Fruit fly (Drosophila melanogaster) whole organism, prepupa: ENCODE results near the gene CG14448.
A peak's percentile ranks its signal among the peaks of the same experiment; 100 is the strongest.

Experiments used
- Blimp-1 ChIP-seq: fragments of 200-800 bp; sonication (Bioruptor generic); optimal IDR thresholded peaks from 3 replicates; lab custom pipeline; 2017; ENCODE audit warnings: missing biosample characterization, missing genetic modification characterization, mild to moderate bottlenecking, moderate library complexity, missing genetic modification reagents
- CG10631 ChIP-seq: fragments of 200-800 bp; sonication (Bioruptor generic); optimal IDR thresholded peaks from 2 replicates; lab custom pipeline; 2016; ENCODE audit warnings: missing biosample characterization, missing genetic modification characterization
- CG10669 ChIP-seq: fragments of 200-800 bp; sonication (Bioruptor generic); optimal IDR thresholded peaks from 3 replicates; lab custom pipeline; 2018; ENCODE audit warnings: missing biosample characterization, mild to moderate bottlenecking, missing genetic modification characterization, moderate library complexity
- CG11294 ChIP-seq: fragments of 200-800 bp; sonication (Bioruptor generic); IDR thresholded peaks from 2 replicates; pipeline ENCODE4 v1.3.6; 2022; ENCODE audit warnings: missing biosample characterization, missing genetic modification characterization
- CG11902 ChIP-seq: fragments of 200-800 bp; sonication (Bioruptor generic); optimal IDR thresholded peaks from 3 replicates; lab custom pipeline; 2016; ENCODE audit warnings: missing biosample characterization, missing genetic modification characterization
- CG15336 ChIP-seq: fragments of 200-800 bp; sonication (Bioruptor generic); IDR thresholded peaks from 2 replicates; pipeline ENCODE4 v1.3.6; 2022; ENCODE audit warnings: missing biosample characterization, missing genetic modification characterization
- CG1621 ChIP-seq: fragments of 200-800 bp; sonication (Bioruptor generic); optimal IDR thresholded peaks from 3 replicates; lab custom pipeline; 2018; ENCODE audit warnings: missing biosample characterization, mild to moderate bottlenecking, missing genetic modification characterization
- CG16779 ChIP-seq: fragments of 200-800 bp; sonication (Bioruptor generic); optimal IDR thresholded peaks from 3 replicates; lab custom pipeline; 2017; ENCODE audit warnings: missing biosample characterization, mild to moderate bottlenecking, missing genetic modification characterization
- CG3032 ChIP-seq: fragments of 200-800 bp; optimal IDR thresholded peaks from 2 replicates; lab custom pipeline; 2019; ENCODE audit warnings: missing biosample characterization, mild to moderate bottlenecking, missing genetic modification characterization, moderate library complexity
- CG31627 ChIP-seq: fragments of 200-800 bp; sonication (Bioruptor generic); optimal IDR thresholded peaks from 3 replicates; lab custom pipeline; 2016; ENCODE audit warnings: missing biosample characterization, missing genetic modification characterization
- CG32006 ChIP-seq: fragments of 200-800 bp; sonication (Bioruptor generic); optimal IDR thresholded peaks from 3 replicates; lab custom pipeline; 2017; ENCODE audit warnings: missing biosample characterization, mild to moderate bottlenecking, missing genetic modification characterization
- CG34406 ChIP-seq: fragments of 200-800 bp; sonication (Bioruptor generic); optimal IDR thresholded peaks from 3 replicates; lab custom pipeline; 2016; ENCODE audit warnings: missing biosample characterization, missing genetic modification characterization
- CG3919 ChIP-seq: fragments of 200-800 bp; sonication (Bioruptor generic); optimal IDR thresholded peaks from 3 replicates; lab custom pipeline; 2016; ENCODE audit warnings: missing biosample characterization, missing genetic modification characterization
- CG4318 ChIP-seq: fragments of 200-800 bp; sonication (Bioruptor generic); optimal IDR thresholded peaks from 3 replicates; lab custom pipeline; 2017; ENCODE audit warnings: missing biosample characterization, mild to moderate bottlenecking, missing genetic modification characterization
- CG6163 ChIP-seq: fragments of 200-800 bp; sonication (Bioruptor generic); IDR thresholded peaks from 3 replicates; pipeline ENCODE4 v1.3.6; 2022; ENCODE audit warnings: missing biosample characterization, missing genetic modification characterization
- CG6276 ChIP-seq: fragments of 200-800 bp; sonication (Bioruptor generic); optimal IDR thresholded peaks from 2 replicates; lab custom pipeline; 2017; ENCODE audit warnings: missing biosample characterization, mild to moderate bottlenecking, missing genetic modification characterization
- CG6808 ChIP-seq: fragments of 200-800 bp; sonication (Bioruptor generic); optimal IDR thresholded peaks from 3 replicates; lab custom pipeline; 2017; ENCODE audit warnings: missing biosample characterization, missing genetic modification characterization, mild to moderate bottlenecking, moderate library complexity, missing genetic modification reagents
- CG6854 ChIP-seq: fragments of 200-800 bp; sonication (Bioruptor generic); optimal IDR thresholded peaks from 2 replicates; lab custom pipeline; 2017; ENCODE audit warnings: missing biosample characterization, mild to moderate bottlenecking, missing genetic modification characterization
- CG7368 ChIP-seq: fragments of 200-800 bp; sonication (Bioruptor generic); optimal IDR thresholded peaks from 3 replicates; lab custom pipeline; 2016; ENCODE audit warnings: missing biosample characterization, missing genetic modification characterization
- CG8119 ChIP-seq: fragments of 200-800 bp; sonication (Bioruptor generic); IDR thresholded peaks from 3 replicates; pipeline ENCODE4 v1.3.6; 2022; ENCODE audit warnings: missing biosample characterization, missing genetic modification characterization
- CG8319 ChIP-seq: fragments of 200-800 bp; sonication (Bioruptor generic); optimal IDR thresholded peaks from 3 replicates; lab custom pipeline; 2016; ENCODE audit warnings: missing biosample characterization, missing genetic modification characterization
- CG8632 ChIP-seq: fragments of 200-800 bp; sonication (Bioruptor generic); optimal IDR thresholded peaks from 3 replicates; lab custom pipeline; 2016; ENCODE audit warnings: missing biosample characterization, missing genetic modification characterization
- Eip75B ChIP-seq: fragments of 200-800 bp; sonication (Bioruptor generic); optimal IDR thresholded peaks from 3 replicates; lab custom pipeline; 2016; ENCODE audit warnings: missing biosample characterization, missing genetic modification characterization
- Eip78C ChIP-seq: fragments of 200-800 bp; sonication (Bioruptor generic); peaks from one replicate; lab custom pipeline; 2016; ENCODE audit warnings: missing biosample characterization, missing genetic modification characterization
- Ets21C ChIP-seq: fragments of 200-800 bp; sonication (Bioruptor generic); optimal IDR thresholded peaks from 3 replicates; lab custom pipeline; 2016; ENCODE audit warnings: missing biosample characterization, missing genetic modification characterization
- Gug ChIP-seq: fragments of 200-800 bp; sonication (Bioruptor generic); IDR thresholded peaks from 2 replicates; pipeline ENCODE4 v1.3.6; 2022; ENCODE audit warnings: missing biosample characterization, missing genetic modification characterization
- Hr39 ChIP-seq: fragments of 200-800 bp; sonication (Bioruptor generic); optimal IDR thresholded peaks from 2 replicates; lab custom pipeline; 2016; ENCODE audit warnings: missing biosample characterization, missing genetic modification characterization
- Hr4 ChIP-seq: fragments of 200-800 bp; sonication (Bioruptor generic); optimal IDR thresholded peaks from 3 replicates; lab custom pipeline; 2016; ENCODE audit warnings: missing biosample characterization, missing genetic modification characterization
- Lpt ChIP-seq: fragments of 200-800 bp; sonication (Bioruptor generic); optimal IDR thresholded peaks from 3 replicates; lab custom pipeline; 2016; ENCODE audit warnings: missing biosample characterization, missing genetic modification characterization
- Met ChIP-seq: fragments of 200-800 bp; sonication (Bioruptor generic); optimal IDR thresholded peaks from 3 replicates; lab custom pipeline; 2016; ENCODE audit warnings: missing biosample characterization, missing genetic modification characterization
- acj6 ChIP-seq: fragments of 200-800 bp; sonication (Bioruptor generic); optimal IDR thresholded peaks from 3 replicates; lab custom pipeline; 2016; ENCODE audit warnings: missing biosample characterization, missing genetic modification characterization
- dac ChIP-seq: fragments of 200-800 bp; sonication (Bioruptor generic); optimal IDR thresholded peaks from 2 replicates; lab custom pipeline; 2017; ENCODE audit warnings: missing biosample characterization, mild to moderate bottlenecking, missing genetic modification characterization
- dsx ChIP-seq: fragments of 200-800 bp; optimal IDR thresholded peaks from 3 replicates; lab custom pipeline; 2019; ENCODE audit warnings: missing biosample characterization, mild to moderate bottlenecking, missing genetic modification characterization, moderate library complexity; ENCODE audit not compliant: poor library complexity, severe bottlenecking
- eg ChIP-seq: fragments of 200-800 bp; sonication (Bioruptor generic); IDR thresholded peaks from 3 replicates; pipeline ENCODE4 v1.3.6; 2022; ENCODE audit warnings: missing biosample characterization, missing genetic modification characterization
- esn ChIP-seq: fragments of 200-800 bp; sonication (Bioruptor generic); optimal IDR thresholded peaks from 2 replicates; lab custom pipeline; 2016; ENCODE audit warnings: missing biosample characterization, mild to moderate bottlenecking, missing genetic modification characterization, moderate library complexity
- fd59A ChIP-seq: fragments of 200-800 bp; sonication (Bioruptor generic); optimal IDR thresholded peaks from 2 replicates; lab custom pipeline; 2017; ENCODE audit warnings: missing biosample characterization, mild to moderate bottlenecking, missing genetic modification characterization, missing genetic modification reagents
- fd85E ChIP-seq: fragments of 200-800 bp; sonication (Bioruptor generic); optimal IDR thresholded peaks from 3 replicates; lab custom pipeline; 2016; ENCODE audit warnings: missing biosample characterization, missing genetic modification characterization
- fkh ChIP-seq: fragments of 200-800 bp; sonication (Bioruptor generic); optimal IDR thresholded peaks from 3 replicates; lab custom pipeline; 2017; ENCODE audit warnings: missing biosample characterization, mild to moderate bottlenecking, missing genetic modification characterization, moderate library complexity
- net ChIP-seq: fragments of 200-800 bp; sonication (Bioruptor generic); optimal IDR thresholded peaks from 3 replicates; lab custom pipeline; 2016; ENCODE audit warnings: missing biosample characterization, missing genetic modification characterization
- salr ChIP-seq, 2 experiments: fragments of 200-800 bp; sonication (Bioruptor generic); optimal IDR thresholded peaks; 3 replicates each; lab custom pipeline; 2016 to 2018; ENCODE audit warnings: missing biosample characterization in 2 of 2, missing genetic modification characterization in 2 of 2, mild to moderate bottlenecking in 1 of 2
- ss ChIP-seq, 2 experiments: fragments of 200-800 bp; sonication (Bioruptor generic); optimal IDR thresholded peaks; 2 replicates in 1 of 2; 3 replicates in 1 of 2; lab custom pipeline; 2017 to 2018; ENCODE audit warnings: mild to moderate bottlenecking in 2 of 2, missing biosample characterization in 2 of 2, missing genetic modification characterization in 2 of 2, moderate library complexity in 1 of 2
- svp ChIP-seq: fragments of 200-800 bp; sonication (Bioruptor generic); peaks from one replicate; lab custom pipeline; 2016; ENCODE audit warnings: missing biosample characterization, missing genetic modification characterization

The CG14448 gene

DNA sequence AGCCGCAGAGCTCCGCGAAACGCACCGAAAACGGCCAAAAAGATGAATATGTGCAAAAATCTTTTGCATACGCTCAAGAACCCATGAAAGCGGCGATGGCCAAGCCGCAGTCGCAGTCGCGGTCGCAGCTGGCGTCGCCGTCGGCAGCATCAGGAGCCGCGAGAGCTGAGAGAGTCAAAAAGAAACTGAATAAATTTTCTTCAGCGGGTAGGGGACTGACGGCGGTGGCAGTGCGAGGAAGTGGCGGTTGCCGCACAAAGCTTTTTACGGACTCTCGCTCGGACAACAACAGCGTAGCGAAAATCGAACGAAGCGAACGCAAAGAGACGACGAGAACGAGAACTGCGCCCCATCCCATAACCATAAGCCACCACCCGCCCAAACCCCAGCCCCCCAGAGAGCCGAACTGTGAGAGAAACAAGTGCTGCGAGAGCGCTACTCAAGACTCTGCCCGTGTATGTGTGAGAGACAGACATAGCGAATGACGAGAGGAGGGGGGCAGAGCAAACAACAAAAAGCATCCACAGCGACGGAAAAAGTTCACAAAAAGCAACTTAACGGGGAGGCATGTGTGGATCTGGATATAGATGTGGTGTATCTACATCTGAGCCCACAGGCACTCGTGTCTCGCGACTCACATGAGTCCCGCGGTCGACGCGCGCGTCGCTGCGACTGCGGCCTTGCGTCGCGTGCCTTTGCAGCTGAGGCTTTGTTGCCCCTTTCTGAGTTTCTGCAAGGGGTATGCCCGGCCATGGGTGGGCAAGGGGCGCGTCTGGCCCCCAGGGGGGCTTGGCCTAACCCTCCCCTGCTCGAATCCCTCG lies 47.1 kb downstream of the CG14448 start, which contains the start of gene jim (continued):
- TF ChIP-seq CG8119 (peak; percentile 60; the same call in 2 of the 3 replicates), Lpt (peak; percentile 87), CG11902 (GFP tag; lab: Kevin White, UChicago) (no peak), CG8319 (GFP tag; lab: Kevin White, UChicago) (no peak), CG8632 (GFP tag; lab: Kevin White, UChicago) (peak; percentile 42), CG4318 (GFP tag; lab: Kevin White, UChicago) (no peak), fd59A (GFP tag; lab: Kevin White, UChicago) (no peak), ss (GFP tag; optimal IDR thresholded peaks at IDR 0.05; lab: Kevin White, UChicago) (peak; percentile 79 to 84), acj6 (GFP tag; lab: Kevin White, UChicago) (no peak), Ets21C (GFP tag; lab: Kevin White, UChicago) (no peak), CG7368 (GFP tag; lab: Kevin White, UChicago) (peak; percentile 51), CG10669 (GFP tag; lab: Kevin White, UChicago) (peak; percentile 5), esn (GFP tag; lab: Kevin White, UChicago) (peak; percentile 27), CG31627 (GFP tag; lab: Kevin White, UChicago) (no peak), Eip78C (GFP tag; lab: Kevin White, UChicago) (peak; percentile 86), Hr39 (GFP tag; lab: Kevin White, UChicago) (no peak), Met (GFP tag; lab: Kevin White, UChicago) (no peak), eg (GFP tag; lab: Robert Waterston, UW) (peak; percentile 62; the same call in 2 of the 3 replicates), CG16779 (peak; percentile 68), CG32006 (peak; percentile 56), Hr4 (no peak), Gug (no peak; the same call in 1 of the 2 replicates), Eip75B (GFP tag; lab: Kevin White, UChicago) (peak; percentile 5), net (peak; percentile 16), dac (GFP tag; lab: Kevin White, UChicago) (peak; percentile 33), CG15336 (GFP tag; lab: Robert Waterston, UW) (peak; percentile 58), Blimp-1 (peak; percentile 41), CG3919 (GFP tag; lab: Kevin White, UChicago) (peak; percentile 62), CG1621 (tag; lab: Kevin White, UChicago) (peak; percentile 71), CG34406 (GFP tag; lab: Kevin White, UChicago) (peak; percentile 2), CG3032 (tag; lab: Kevin White, UChicago) (peak; percentile 37)

DNA sequence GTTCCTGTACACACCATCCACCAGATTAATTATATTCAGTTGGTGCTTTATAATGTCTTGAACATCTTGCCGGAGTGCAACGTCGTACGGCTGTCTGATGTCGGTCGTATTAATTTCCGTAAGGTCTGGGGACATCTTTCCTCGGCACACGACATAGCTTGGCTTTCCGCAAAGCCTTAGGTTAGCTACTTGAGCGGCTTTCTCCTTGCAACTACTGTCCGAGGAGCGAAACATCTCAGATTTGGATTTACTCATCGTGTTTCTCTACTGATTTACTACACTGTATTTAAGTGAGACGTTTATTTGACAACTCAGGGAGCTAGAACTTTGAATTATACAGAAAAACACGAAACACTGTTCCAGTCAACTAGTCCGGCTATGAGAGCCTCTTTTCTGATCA lies 48.5 kb downstream of the CG14448 start, which contains the start of the genes CG11226 and CG45428:
Gene CG11226 (plus strand): TSS at position 301 of the 400 bp plus-strand sequence.
Gene CG45428 (minus strand): TSS at position 303 of the 400 bp plus-strand sequence.
- TF ChIP-seq Eip75B (GFP tag; lab: Kevin White, UChicago) = no peak
- TF ChIP-seq svp (GFP tag; lab: Kevin White, UChicago) = peak; percentile 40

DNA sequence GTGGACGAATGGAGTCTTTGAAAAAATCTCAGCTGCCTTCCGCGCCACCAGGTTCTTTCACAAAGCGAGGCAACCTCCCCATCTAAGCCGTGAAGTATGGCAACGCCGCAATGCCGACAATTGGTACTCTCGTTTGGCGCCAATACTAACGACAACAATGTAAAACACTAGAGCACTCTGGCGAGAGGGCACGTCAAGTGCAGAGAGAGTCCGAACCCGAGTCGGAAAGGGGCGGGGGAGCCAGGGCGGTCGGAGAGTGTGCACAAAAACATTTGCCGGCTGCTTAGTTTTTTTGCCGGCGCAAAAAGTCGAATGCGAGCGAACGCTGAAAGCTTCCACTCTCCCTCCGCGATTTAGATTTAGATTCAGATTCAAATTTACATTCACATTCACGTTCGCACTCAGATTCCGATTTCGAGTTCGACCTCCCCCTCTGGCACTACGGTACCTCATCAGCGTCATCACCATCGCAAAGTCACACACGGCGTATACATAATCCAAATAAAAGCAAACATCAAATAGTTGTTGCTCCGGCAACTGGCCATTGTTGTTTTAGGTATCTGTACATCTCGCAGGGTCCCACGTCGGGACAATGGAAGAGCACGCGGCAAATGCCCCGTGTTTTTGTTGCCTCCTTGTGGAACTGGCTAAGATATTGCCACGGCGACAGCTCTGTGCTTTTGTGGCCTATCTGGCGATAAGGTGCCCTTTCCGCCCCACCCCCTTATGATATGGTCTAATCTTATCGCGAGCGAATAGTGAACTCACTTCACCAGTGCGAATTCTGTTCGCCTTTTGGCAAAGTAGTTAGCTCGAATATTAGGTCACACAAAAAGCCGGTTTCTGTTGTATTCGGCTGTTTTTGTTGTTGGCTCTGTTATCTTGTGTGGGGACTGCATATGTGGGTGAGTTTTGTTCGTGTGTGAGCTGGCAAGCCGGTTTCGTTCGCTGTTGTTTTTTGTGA lies 49.7 kb downstream of the CG14448 start:
- TF ChIP-seq CG6854 (GFP tag; lab: Kevin White, UChicago) (peak; percentile 23), Eip78C (GFP tag; lab: Kevin White, UChicago) (peak; percentile 47), dac (GFP tag; lab: Kevin White, UChicago) (no peak), fd85E (GFP tag; lab: Kevin White, UChicago) (no peak), CG8119 (peak; percentile 27; the same call in 1 of the 3 replicates), CG3032 (tag; lab: Kevin White, UChicago) (no peak), Lpt (peak; percentile 19), Eip75B (GFP tag; lab: Kevin White, UChicago) (no peak), svp (GFP tag; lab: Kevin White, UChicago) (peak; percentile 62), CG10631 (GFP tag; lab: Kevin White, UChicago) (no peak), CG6276 (GFP tag; lab: Kevin White, UChicago) (peak; percentile 40), Met (GFP tag; lab: Kevin White, UChicago) (no peak), dsx (peak; percentile 66), CG15336 (GFP tag; lab: Robert Waterston, UW) (peak; percentile 42; the same call in 1 of the 2 replicates), CG6163 (GFP tag; lab: Robert Waterston, UW) (peak; percentile 56), CG6808 (GFP tag; lab: Kevin White, UChicago) (peak; percentile 1), salr (GFP tag; optimal IDR thresholded peaks at IDR 0.05; lab: Kevin White, UChicago) (no peak), eg (GFP tag; lab: Robert Waterston, UW) (peak; percentile 55), fkh (GFP tag; lab: Kevin White, UChicago) (peak; percentile 82), net (peak; percentile 30), CG11294 (no peak)
